Worm (Caenorhabditis elegans) whole organism, mixed stage, embryonic: Measurements from ENCODE around the gene F35E12.2.

Experiments
- ceh-39 ChIP-seq: fragments of 150-350 bp; optimal IDR thresholded peaks from 2 replicates; lab custom pipeline; 2014; ENCODE audit warnings: missing biosample characterization, missing genetic modification characterization
- elt-1 ChIP-seq: sonication (generic microtip); optimal IDR thresholded peaks from 2 replicates; lab custom pipeline; 2017; ENCODE audit warnings: missing genetic modification characterization, mild to moderate bottlenecking, missing compliant biosample characterization, antibody characterized with exemption, moderate library complexity, borderline replicate concordance; ENCODE audit not compliant: insufficient read depth
- hlh-1 ChIP-seq: fragments of 150-350 bp; optimal IDR thresholded peaks from 2 replicates; lab custom pipeline; 2014; ENCODE audit warnings: missing biosample characterization, missing genetic modification reagents, missing genetic modification characterization
- lin-13 ChIP-seq: fragments of 150-350 bp; optimal IDR thresholded peaks from 2 replicates; lab custom pipeline; 2014; ENCODE audit warnings: missing biosample characterization, missing genetic modification characterization
- mab-5 ChIP-seq: fragments of 150-350 bp; optimal IDR thresholded peaks from 2 replicates; lab custom pipeline; 2014; ENCODE audit warnings: missing biosample characterization, missing genetic modification characterization
- mep-1 ChIP-seq: fragments of 150-350 bp; optimal IDR thresholded peaks from 2 replicates; lab custom pipeline; 2017; ENCODE audit warnings: missing biosample characterization, missing genetic modification reagents, missing genetic modification characterization, inconsistent platforms
- nhr-12 ChIP-seq: fragments of 150-350 bp; optimal IDR thresholded peaks from 2 replicates; lab custom pipeline; 2014; ENCODE audit warnings: missing biosample characterization, missing genetic modification characterization
- nhr-76 ChIP-seq: sonication (generic microtip); optimal IDR thresholded peaks from 2 replicates; lab custom pipeline; 2017; ENCODE audit warnings: missing biosample characterization, missing genetic modification characterization
- pha-4 ChIP-seq: fragments of 150-350 bp; optimal IDR thresholded peaks from 2 replicates; lab custom pipeline; 2018; ENCODE audit warnings: missing biosample characterization, missing genetic modification reagents, missing genetic modification characterization
- sem-2 ChIP-seq: fragments of 200-800 bp; sonication (Bioruptor generic); optimal IDR thresholded peaks from 2 replicates; lab custom pipeline; 2018; ENCODE audit warnings: mild to moderate bottlenecking, missing genetic modification characterization, missing compliant biosample characterization
- unc-62 ChIP-seq: fragments of 150-350 bp; optimal IDR thresholded peaks from 2 replicates; lab custom pipeline; 2014; ENCODE audit warnings: missing biosample characterization, missing genetic modification reagents, missing genetic modification characterization

DNA sequence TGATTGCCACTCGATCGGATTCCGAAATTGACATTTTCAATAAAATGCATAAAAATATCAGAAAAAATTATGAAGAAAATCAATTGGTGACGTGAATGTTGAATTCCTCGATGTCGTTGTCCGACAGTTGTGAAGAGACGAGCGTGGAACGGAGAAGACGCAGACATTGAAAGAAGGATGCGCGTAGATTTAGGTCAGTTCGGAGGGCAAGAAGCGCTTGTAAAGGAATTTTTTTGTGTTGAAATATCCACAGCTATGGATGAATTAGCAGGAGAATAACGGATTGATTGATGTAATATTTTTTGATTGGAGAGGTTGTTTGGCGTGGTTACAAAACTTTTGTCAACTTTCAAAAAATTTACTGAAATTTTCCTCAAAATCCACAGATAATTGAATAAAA lies 43.7 kb upstream of the F35E12.2 start, which contains the start of gene F20G2.3:
- TF ChIP-seq mep-1 (tag; lab: Kevin White, UChicago), result no peak
- TF ChIP-seq sem-2 (GFP tag; lab: Kevin White, UChicago), result no peak
- TF ChIP-seq nhr-12 (tag; lab: Kevin White, UChicago), result no peak
- no peak for TF ChIP-seq mab-5 (tag; lab: Kevin White, UChicago)
- no peak for TF ChIP-seq lin-13 (tag; lab: Kevin White, UChicago)
- no peak for TF ChIP-seq nhr-76
- no peak for TF ChIP-seq hlh-1 (tag; lab: Kevin White, UChicago)
- TF ChIP-seq unc-62 (GFP tag; lab: Kevin White, UChicago), result no peak
- TF ChIP-seq elt-1 (tag; lab: Kevin White, UChicago), result no peak
- TF ChIP-seq pha-4 (tag; lab: Kevin White, UChicago), result no peak
- TF ChIP-seq ceh-39 (tag; lab: Kevin White, UChicago), result no peak
